Fruit fly (Drosophila melanogaster) whole organism, wandering third instar larva: ENCODE data around the gene CG13837.

Experiments
- Abd-B ChIP-seq: fragments of >200 bp; optimal IDR thresholded peaks from 2 replicates; lab custom pipeline; 2017; ENCODE audit warnings: missing biosample characterization, missing genetic modification characterization
- CG32264 ChIP-seq: fragments of 200-800 bp; sonication (Bioruptor generic); optimal IDR thresholded peaks from 2 replicates; lab custom pipeline; 2016; ENCODE audit warnings: missing biosample characterization, missing genetic modification characterization
- CG9705 ChIP-seq: fragments of 200-800 bp; sonication (Bioruptor generic); optimal IDR thresholded peaks from 2 replicates; lab custom pipeline; 2018; ENCODE audit warnings: missing biosample characterization, mild to moderate bottlenecking, missing genetic modification characterization
- GATAd ChIP-seq: sonication (Bioruptor generic); optimal IDR thresholded peaks from 2 replicates; lab custom pipeline; 2016; ENCODE audit warnings: missing biosample characterization, missing genetic modification characterization
- HLH106 ChIP-seq: fragments of 200-800 bp; optimal IDR thresholded peaks from 3 replicates; lab custom pipeline; 2019; ENCODE audit warnings: missing biosample characterization, mild to moderate bottlenecking, missing genetic modification characterization, moderate library complexity
- Hnf4 ChIP-seq: fragments of 200-800 bp; sonication (Bioruptor generic); optimal IDR thresholded peaks from 2 replicates; lab custom pipeline; 2016; ENCODE audit warnings: missing biosample characterization, mild to moderate bottlenecking, missing genetic modification characterization
- Hr78 ChIP-seq: fragments of >200 bp; optimal IDR thresholded peaks from 2 replicates; lab custom pipeline; 2017; ENCODE audit warnings: missing biosample characterization, missing genetic modification characterization
- Hr83 ChIP-seq: fragments of 200-300 bp; sonication (Bioruptor generic); optimal IDR thresholded peaks from 2 replicates; lab custom pipeline; 2016; ENCODE audit warnings: missing biosample characterization, mild to moderate bottlenecking, missing genetic modification characterization, moderate library complexity; ENCODE audit not compliant: poor library complexity, severe bottlenecking
- Jra ChIP-seq: sonication (Bioruptor generic); optimal IDR thresholded peaks from 2 replicates; lab custom pipeline; 2016; ENCODE audit warnings: missing biosample characterization, missing genetic modification characterization
- Mio ChIP-seq: sonication (Bioruptor generic); optimal IDR thresholded peaks from 2 replicates; lab custom pipeline; 2016; ENCODE audit warnings: missing biosample characterization, missing genetic modification characterization
- Myc ChIP-seq: fragments of >200 bp; optimal IDR thresholded peaks from 2 replicates; lab custom pipeline; 2017
- N ChIP-seq: fragments of >200 bp; optimal IDR thresholded peaks from 2 replicates; lab custom pipeline; 2018; ENCODE audit warnings: missing biosample characterization, missing external identifiers, missing genetic modification characterization
- OdsH ChIP-seq: fragments of 200-800 bp; sonication (Bioruptor generic); optimal IDR thresholded peaks from 2 replicates; lab custom pipeline; 2016; ENCODE audit warnings: missing biosample characterization, mild to moderate bottlenecking, missing genetic modification characterization
- Rel ChIP-seq, 2 experiments: fragments of 200-800 bp; sonication (Bioruptor generic) in 1 of 2; optimal IDR thresholded peaks; 2 replicates in 1 of 2; 3 replicates in 1 of 2; lab custom pipeline; 2016 to 2019; ENCODE audit warnings: mild to moderate bottlenecking in 2 of 2, missing biosample characterization in 2 of 2, missing genetic modification characterization in 2 of 2, moderate library complexity in 1 of 2
- Sp1 ChIP-seq: fragments of 200-800 bp; sonication (Bioruptor generic); optimal IDR thresholded peaks from 3 replicates; lab custom pipeline; 2019; ENCODE audit warnings: missing biosample characterization, mild to moderate bottlenecking, missing genetic modification characterization, moderate library complexity
- Vsx2 ChIP-seq: fragments of 200-300, 225-300 bp; sonication (Bioruptor generic); optimal IDR thresholded peaks from 2 replicates; lab custom pipeline; 2018; ENCODE audit warnings: missing biosample characterization, missing genetic modification characterization; ENCODE audit not compliant: partially characterized antibody
- br ChIP-seq: fragments of 200-800 bp; sonication (Bioruptor generic); optimal IDR thresholded peaks from 2 replicates; lab custom pipeline; 2016; ENCODE audit warnings: missing biosample characterization, missing genetic modification characterization
- brk ChIP-seq: fragments of 200-800 bp; sonication (Bioruptor generic); optimal IDR thresholded peaks from 2 replicates; lab custom pipeline; 2016; ENCODE audit warnings: missing biosample characterization, mild to moderate bottlenecking, missing genetic modification characterization
- dmrt93B ChIP-seq: fragments of 200-800 bp; sonication (Bioruptor generic); optimal IDR thresholded peaks from 2 replicates; lab custom pipeline; 2018; ENCODE audit warnings: missing biosample characterization, mild to moderate bottlenecking, missing genetic modification characterization
- dsf ChIP-seq: sonication (Bioruptor generic); optimal IDR thresholded peaks from 2 replicates; lab custom pipeline; 2016; ENCODE audit warnings: missing biosample characterization, missing genetic modification characterization, borderline replicate concordance
- ey ChIP-seq: fragments of 200-800 bp; sonication (Bioruptor generic); optimal IDR thresholded peaks from 2 replicates; lab custom pipeline; 2016; ENCODE audit warnings: missing biosample characterization, missing genetic modification characterization
- foxo ChIP-seq, 2 experiments: fragments of 200-800 bp; sonication (Bioruptor generic); optimal IDR thresholded peaks; 2 replicates in 1 of 2; 3 replicates in 1 of 2; lab custom pipeline; 2016 to 2017; ENCODE audit warnings: missing biosample characterization in 2 of 2, missing genetic modification characterization in 2 of 2
- fru ChIP-seq: fragments of 200-800 bp; sonication (Bioruptor generic); optimal IDR thresholded peaks from 3 replicates; lab custom pipeline; 2016; ENCODE audit warnings: missing biosample characterization, mild to moderate bottlenecking, missing genetic modification characterization
- h ChIP-seq: fragments of 200-800 bp; sonication (Bioruptor generic); optimal IDR thresholded peaks from 3 replicates; lab custom pipeline; 2016; ENCODE audit warnings: missing biosample characterization, mild to moderate bottlenecking, missing genetic modification characterization
- jim ChIP-seq: fragments of 175-275, 200-325 bp; sonication (Bioruptor generic); optimal IDR thresholded peaks from 2 replicates; lab custom pipeline; 2016; ENCODE audit warnings: missing biosample characterization, mild to moderate bottlenecking, missing genetic modification characterization
- lola ChIP-seq: fragments of >200 bp; optimal IDR thresholded peaks from 2 replicates; lab custom pipeline; 2017; ENCODE audit warnings: missing biosample characterization, missing genetic modification characterization
- pan ChIP-seq: fragments of >200 bp; optimal IDR thresholded peaks from 2 replicates; lab custom pipeline; 2017
- psq ChIP-seq: fragments of 200-800 bp; sonication (Bioruptor generic); optimal IDR thresholded peaks from 3 replicates; lab custom pipeline; 2017; ENCODE audit warnings: missing biosample characterization, mild to moderate bottlenecking, missing genetic modification characterization, moderate library complexity
- rgr ChIP-seq: fragments of 200-800 bp; sonication (Bioruptor generic); optimal IDR thresholded peaks from 3 replicates; lab custom pipeline; 2016; ENCODE audit warnings: missing biosample characterization, mild to moderate bottlenecking, missing genetic modification characterization
- sage ChIP-seq: fragments of 200-800 bp; sonication (Bioruptor generic); optimal IDR thresholded peaks from 2 replicates; lab custom pipeline; 2016; ENCODE audit warnings: missing biosample characterization, mild to moderate bottlenecking, missing genetic modification characterization
- sv ChIP-seq: fragments of 200-800 bp; sonication (Bioruptor generic); optimal IDR thresholded peaks from 3 replicates; lab custom pipeline; 2016; ENCODE audit warnings: missing biosample characterization, missing genetic modification characterization
- tai ChIP-seq: sonication (Bioruptor generic); optimal IDR thresholded peaks from 2 replicates; lab custom pipeline; 2016; ENCODE audit warnings: missing biosample characterization, missing genetic modification characterization
- usp ChIP-seq: fragments of >200 bp; optimal IDR thresholded peaks from 2 replicates; lab custom pipeline; 2017; ENCODE audit warnings: missing biosample characterization, missing genetic modification characterization
- woc ChIP-seq: sonication (Bioruptor generic); optimal IDR thresholded peaks from 2 replicates; lab custom pipeline; 2016; ENCODE audit warnings: missing biosample characterization, mild to moderate bottlenecking, missing genetic modification characterization

The CG13837 gene

DNA sequence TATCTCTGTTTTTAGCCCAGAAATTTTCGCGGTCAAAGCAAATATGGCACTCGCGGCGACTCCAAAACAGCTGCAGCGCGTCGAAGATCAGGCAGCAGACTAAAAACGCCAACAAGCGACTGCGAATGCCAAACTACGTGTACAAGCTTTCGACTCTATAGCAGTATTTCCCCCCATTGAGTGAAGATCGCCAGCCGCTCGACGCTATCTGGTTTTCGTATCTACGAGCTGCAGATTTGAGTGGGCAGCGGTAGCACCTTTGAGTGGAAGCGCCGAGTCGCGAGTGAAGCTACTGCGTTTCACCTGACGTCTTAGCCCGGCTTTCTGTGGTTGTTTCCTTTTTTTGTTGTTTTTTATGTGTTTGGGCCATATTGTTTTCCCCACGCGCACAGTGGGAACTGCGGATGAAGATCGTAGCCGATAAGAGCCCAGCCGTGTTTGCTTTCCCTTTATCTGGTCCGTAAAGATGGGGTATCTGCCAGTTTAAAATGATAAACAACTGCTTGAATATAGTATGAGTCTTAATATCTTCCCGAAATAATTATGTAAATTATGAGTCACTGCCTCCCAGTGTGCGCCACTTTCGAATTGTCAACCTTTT, 4.4 kb downstream of the CG13837 start, which contains the start of gene CG17121 (continued):
- no peak for TF ChIP-seq rgr
- no peak for TF ChIP-seq CG9705 (GFP tag; lab: Kevin White, UChicago)
- no peak for TF ChIP-seq GATAd (GFP tag; lab: Kevin White, UChicago)
- no peak for TF ChIP-seq N (GFP tag; lab: Kevin White, UChicago)
- TF ChIP-seq brk (GFP tag; lab: Kevin White, UChicago) = no peak

DNA sequence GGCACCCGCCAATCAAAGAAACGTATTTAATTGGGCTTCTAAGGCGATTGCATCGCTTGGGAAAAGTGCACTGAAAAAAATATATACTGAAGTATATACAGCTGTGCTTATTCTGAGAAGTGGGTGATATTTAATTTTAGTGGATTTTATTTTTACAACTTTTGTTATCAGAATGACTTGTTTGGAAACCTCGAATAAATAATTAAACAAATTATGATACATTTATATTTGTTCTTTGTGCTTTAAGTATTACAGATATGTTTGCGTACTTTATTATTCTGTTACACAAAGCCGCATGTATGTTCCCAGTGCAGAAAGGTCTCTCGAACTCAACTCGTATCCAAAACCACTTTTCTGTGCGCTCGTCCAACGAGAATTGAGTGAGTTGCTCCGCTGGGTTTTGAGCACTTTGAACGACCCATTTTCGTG, 4.9 kb downstream of the CG13837 start:
- TF ChIP-seq h (GFP tag; lab: Kevin White, UChicago) (peak; percentile 84), N (GFP tag; lab: Kevin White, UChicago) (no peak), jim (GFP tag; lab: Kevin White, UChicago) (no peak), dmrt93B (GFP tag; lab: Kevin White, UChicago) (peak; percentile 80), pan (lab: Kevin White, UChicago) (no peak), Myc (lab: Kevin White, UChicago) (no peak), GATAd (GFP tag; lab: Kevin White, UChicago) (peak; percentile 20), dsf (GFP tag; lab: Kevin White, UChicago) (peak; percentile 57), Mio (GFP tag; lab: Kevin White, UChicago) (no peak), ey (GFP tag; lab: Kevin White, UChicago) (peak; percentile 79), OdsH (GFP tag; lab: Kevin White, UChicago) (peak; percentile 85), sv (GFP tag; lab: Kevin White, UChicago) (peak; percentile 26), tai (GFP tag; lab: Kevin White, UChicago) (peak; percentile 72), Rel (GFP tag; optimal IDR thresholded peaks at IDR 0.05; lab: Kevin White, UChicago) (no peak), Rel (tag; optimal IDR thresholded peaks at IDR 0.05; lab: Kevin White, UChicago) (peak; percentile 39), sage (peak; percentile 63), usp (GFP tag; lab: Kevin White, UChicago) (no peak), foxo (GFP tag; optimal IDR thresholded peaks at IDR 0.05; lab: Kevin White, UChicago) (peak in 1 of 2 experiments; percentile 84), fru (GFP tag; lab: Kevin White, UChicago) (peak; percentile 84), CG32264 (GFP tag; lab: Kevin White, UChicago) (peak; percentile 1), Hnf4 (peak; percentile 54), woc (GFP tag; lab: Kevin White, UChicago) (peak; percentile 85), Vsx2 (GFP tag; lab: Kevin White, UChicago) (no peak), lola (GFP tag; lab: Kevin White, UChicago) (no peak), HLH106 (tag; lab: Kevin White, UChicago) (peak; percentile 89), Hr83 (GFP tag; lab: Kevin White, UChicago) (no peak), psq (peak; percentile 71), CG9705 (GFP tag; lab: Kevin White, UChicago) (peak; percentile 72), Jra (GFP tag; lab: Kevin White, UChicago) (peak; percentile 62), rgr (peak; percentile 78), br (GFP tag; lab: Kevin White, UChicago) (peak; percentile 72), Sp1 (GFP tag; lab: Kevin White, UChicago) (peak; percentile 90)

DNA sequence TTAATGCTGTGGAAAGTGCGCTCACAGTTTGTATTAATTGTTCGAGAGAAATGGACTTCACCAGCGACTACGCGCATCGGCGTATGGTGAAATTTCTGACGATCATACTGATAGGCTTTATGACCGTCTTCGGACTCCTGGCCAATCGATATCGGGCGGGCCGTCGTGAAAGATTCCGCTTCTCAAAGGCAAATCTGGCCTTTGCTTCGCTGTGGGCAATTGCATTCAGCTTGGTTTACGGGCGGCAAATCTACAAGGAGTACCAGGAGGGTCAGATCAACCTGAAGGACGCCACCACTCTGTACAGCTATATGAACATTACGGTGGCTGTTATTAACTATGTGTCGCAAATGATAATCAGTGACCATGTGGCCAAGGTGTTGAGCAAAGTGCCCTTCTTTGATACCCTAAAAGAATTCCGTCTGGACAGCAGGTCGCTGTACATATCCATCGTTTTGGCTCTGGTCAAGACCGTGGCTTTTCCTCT, 7.9 kb downstream of the CG13837 start, which contains the start of gene Gr94a:
Gr94a (plus strand) TSS at position 51 of the 487 bp plus-strand sequence.
- no peak for TF ChIP-seq Myc (lab: Kevin White, UChicago)
- TF ChIP-seq N (GFP tag; lab: Kevin White, UChicago) = no peak
- no peak for TF ChIP-seq usp (GFP tag; lab: Kevin White, UChicago)
- TF ChIP-seq rgr = no peak

DNA sequence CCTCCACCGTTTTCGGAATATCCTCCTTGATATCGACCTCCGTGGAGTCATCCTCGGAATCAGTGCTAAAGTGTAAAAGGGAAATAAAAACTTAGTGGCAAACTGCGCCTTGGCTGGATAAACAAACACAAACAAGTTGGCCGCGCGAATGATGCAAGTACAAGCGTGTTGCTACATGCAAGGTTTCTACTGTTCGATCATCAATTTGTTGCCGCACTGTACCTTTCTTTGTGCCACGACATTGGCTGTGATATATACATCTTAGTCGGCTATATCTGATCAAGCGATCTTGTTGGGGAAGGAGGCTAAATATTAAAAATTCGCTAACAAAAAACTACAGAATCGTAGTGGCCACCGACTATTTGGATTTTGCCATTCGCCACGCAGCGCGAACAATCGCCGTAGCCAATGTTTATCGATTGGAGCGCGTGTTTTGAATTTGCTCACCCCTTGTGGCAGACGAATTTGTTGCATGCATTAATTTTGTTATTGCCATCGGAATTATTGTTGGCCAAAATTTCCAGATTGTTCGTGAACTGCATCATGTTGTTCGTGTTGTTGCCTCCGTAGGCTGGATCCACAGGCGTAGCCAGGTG, 9.4 kb downstream of the CG13837 start:
- TF ChIP-seq CG32264 (GFP tag; lab: Kevin White, UChicago) (no peak), Hr78 (GFP tag; lab: Kevin White, UChicago) (no peak), pan (lab: Kevin White, UChicago) (no peak), br (GFP tag; lab: Kevin White, UChicago) (no peak), woc (GFP tag; lab: Kevin White, UChicago) (no peak), psq (no peak), HLH106 (tag; lab: Kevin White, UChicago) (no peak), Myc (lab: Kevin White, UChicago) (no peak), Hr83 (GFP tag; lab: Kevin White, UChicago) (no peak), CG9705 (GFP tag; lab: Kevin White, UChicago) (no peak), dmrt93B (GFP tag; lab: Kevin White, UChicago) (no peak), jim (GFP tag; lab: Kevin White, UChicago) (no peak), rgr (no peak), N (GFP tag; lab: Kevin White, UChicago) (no peak), tai (GFP tag; lab: Kevin White, UChicago) (no peak), Abd-B (GFP tag; lab: Kevin White, UChicago) (no peak)
